Fruit fly (Drosophila melanogaster) whole organism, wandering third instar larva: ENCODE measurements around the gene Ythdc1.

ENCODE experiments used
- Abd-B ChIP-seq: fragments of >200 bp; optimal IDR thresholded peaks from 2 replicates; lab custom pipeline; 2017; ENCODE audit warnings: missing biosample characterization, missing genetic modification characterization
- CG32264 ChIP-seq: fragments of 200-800 bp; sonication (Bioruptor generic); optimal IDR thresholded peaks from 2 replicates; lab custom pipeline; 2016; ENCODE audit warnings: missing biosample characterization, missing genetic modification characterization
- CG9705 ChIP-seq: fragments of 200-800 bp; sonication (Bioruptor generic); optimal IDR thresholded peaks from 2 replicates; lab custom pipeline; 2018; ENCODE audit warnings: missing biosample characterization, mild to moderate bottlenecking, missing genetic modification characterization
- CrebA ChIP-seq: fragments of 200-800 bp; sonication (Bioruptor generic); optimal IDR thresholded peaks from 2 replicates; lab custom pipeline; 2016; ENCODE audit warnings: missing biosample characterization, mild to moderate bottlenecking, missing genetic modification characterization, borderline replicate concordance
- Dfd ChIP-seq: fragments of >200 bp; optimal IDR thresholded peaks from 2 replicates; lab custom pipeline; 2017; ENCODE audit warnings: missing biosample characterization, missing genetic modification characterization
- Dif ChIP-seq: fragments of 200-275, 200-300 bp; sonication (Bioruptor generic); optimal IDR thresholded peaks from 2 replicates; lab custom pipeline; 2018; ENCODE audit warnings: missing biosample characterization, missing genetic modification characterization; ENCODE audit not compliant: partially characterized antibody
- GATAd ChIP-seq: sonication (Bioruptor generic); optimal IDR thresholded peaks from 2 replicates; lab custom pipeline; 2016; ENCODE audit warnings: missing biosample characterization, missing genetic modification characterization
- HLH106 ChIP-seq: fragments of 200-800 bp; optimal IDR thresholded peaks from 3 replicates; lab custom pipeline; 2019; ENCODE audit warnings: missing biosample characterization, mild to moderate bottlenecking, missing genetic modification characterization, moderate library complexity
- Hnf4 ChIP-seq: fragments of 200-800 bp; sonication (Bioruptor generic); optimal IDR thresholded peaks from 2 replicates; lab custom pipeline; 2016; ENCODE audit warnings: missing biosample characterization, mild to moderate bottlenecking, missing genetic modification characterization
- Hr78 ChIP-seq: fragments of >200 bp; optimal IDR thresholded peaks from 2 replicates; lab custom pipeline; 2017; ENCODE audit warnings: missing biosample characterization, missing genetic modification characterization
- Hr83 ChIP-seq: fragments of 200-300 bp; sonication (Bioruptor generic); optimal IDR thresholded peaks from 2 replicates; lab custom pipeline; 2016; ENCODE audit warnings: missing biosample characterization, mild to moderate bottlenecking, missing genetic modification characterization, moderate library complexity; ENCODE audit not compliant: poor library complexity, severe bottlenecking
- Jra ChIP-seq: sonication (Bioruptor generic); optimal IDR thresholded peaks from 2 replicates; lab custom pipeline; 2016; ENCODE audit warnings: missing biosample characterization, missing genetic modification characterization
- Mio ChIP-seq: sonication (Bioruptor generic); optimal IDR thresholded peaks from 2 replicates; lab custom pipeline; 2016; ENCODE audit warnings: missing biosample characterization, missing genetic modification characterization
- Myc ChIP-seq: fragments of >200 bp; optimal IDR thresholded peaks from 2 replicates; lab custom pipeline; 2017
- N ChIP-seq: fragments of >200 bp; optimal IDR thresholded peaks from 2 replicates; lab custom pipeline; 2018; ENCODE audit warnings: missing biosample characterization, missing external identifiers, missing genetic modification characterization
- OdsH ChIP-seq: fragments of 200-800 bp; sonication (Bioruptor generic); optimal IDR thresholded peaks from 2 replicates; lab custom pipeline; 2016; ENCODE audit warnings: missing biosample characterization, mild to moderate bottlenecking, missing genetic modification characterization
- Rel ChIP-seq, 2 experiments: fragments of 200-800 bp; sonication (Bioruptor generic) in 1 of 2; optimal IDR thresholded peaks; 2 replicates in 1 of 2; 3 replicates in 1 of 2; lab custom pipeline; 2016 to 2019; ENCODE audit warnings: mild to moderate bottlenecking in 2 of 2, missing biosample characterization in 2 of 2, missing genetic modification characterization in 2 of 2, moderate library complexity in 1 of 2
- Sp1 ChIP-seq: fragments of 200-800 bp; sonication (Bioruptor generic); optimal IDR thresholded peaks from 3 replicates; lab custom pipeline; 2019; ENCODE audit warnings: missing biosample characterization, mild to moderate bottlenecking, missing genetic modification characterization, moderate library complexity
- Vsx2 ChIP-seq: fragments of 200-300, 225-300 bp; sonication (Bioruptor generic); optimal IDR thresholded peaks from 2 replicates; lab custom pipeline; 2018; ENCODE audit warnings: missing biosample characterization, missing genetic modification characterization; ENCODE audit not compliant: partially characterized antibody
- br ChIP-seq: fragments of 200-800 bp; sonication (Bioruptor generic); optimal IDR thresholded peaks from 2 replicates; lab custom pipeline; 2016; ENCODE audit warnings: missing biosample characterization, missing genetic modification characterization
- brk ChIP-seq: fragments of 200-800 bp; sonication (Bioruptor generic); optimal IDR thresholded peaks from 2 replicates; lab custom pipeline; 2016; ENCODE audit warnings: missing biosample characterization, mild to moderate bottlenecking, missing genetic modification characterization
- dl ChIP-seq, 2 experiments: fragments of 175-275, 200-275 bp in 1 of 2; fragments of 200-275 bp in 1 of 2; sonication (Bioruptor generic); optimal IDR thresholded peaks; lab custom pipeline; 2018; ENCODE audit warnings: mild to moderate bottlenecking in 2 of 2, missing biosample characterization in 2 of 2, missing genetic modification characterization in 2 of 2, moderate library complexity in 2 of 2; ENCODE audit not compliant: partially characterized antibody in 2 of 2, insufficient read depth in 1 of 2
- dmrt93B ChIP-seq: fragments of 200-800 bp; sonication (Bioruptor generic); optimal IDR thresholded peaks from 2 replicates; lab custom pipeline; 2018; ENCODE audit warnings: missing biosample characterization, mild to moderate bottlenecking, missing genetic modification characterization
- dsf ChIP-seq: sonication (Bioruptor generic); optimal IDR thresholded peaks from 2 replicates; lab custom pipeline; 2016; ENCODE audit warnings: missing biosample characterization, missing genetic modification characterization, borderline replicate concordance
- ey ChIP-seq: fragments of 200-800 bp; sonication (Bioruptor generic); optimal IDR thresholded peaks from 2 replicates; lab custom pipeline; 2016; ENCODE audit warnings: missing biosample characterization, missing genetic modification characterization
- foxo ChIP-seq, 2 experiments: fragments of 200-800 bp; sonication (Bioruptor generic); optimal IDR thresholded peaks; 2 replicates in 1 of 2; 3 replicates in 1 of 2; lab custom pipeline; 2016 to 2017; ENCODE audit warnings: missing biosample characterization in 2 of 2, missing genetic modification characterization in 2 of 2
- fru ChIP-seq: fragments of 200-800 bp; sonication (Bioruptor generic); optimal IDR thresholded peaks from 3 replicates; lab custom pipeline; 2016; ENCODE audit warnings: missing biosample characterization, mild to moderate bottlenecking, missing genetic modification characterization
- h ChIP-seq: fragments of 200-800 bp; sonication (Bioruptor generic); optimal IDR thresholded peaks from 3 replicates; lab custom pipeline; 2016; ENCODE audit warnings: missing biosample characterization, mild to moderate bottlenecking, missing genetic modification characterization
- jim ChIP-seq: fragments of 175-275, 200-325 bp; sonication (Bioruptor generic); optimal IDR thresholded peaks from 2 replicates; lab custom pipeline; 2016; ENCODE audit warnings: missing biosample characterization, mild to moderate bottlenecking, missing genetic modification characterization
- lola ChIP-seq: fragments of >200 bp; optimal IDR thresholded peaks from 2 replicates; lab custom pipeline; 2017; ENCODE audit warnings: missing biosample characterization, missing genetic modification characterization
- pan ChIP-seq: fragments of >200 bp; optimal IDR thresholded peaks from 2 replicates; lab custom pipeline; 2017
- psq ChIP-seq: fragments of 200-800 bp; sonication (Bioruptor generic); optimal IDR thresholded peaks from 3 replicates; lab custom pipeline; 2017; ENCODE audit warnings: missing biosample characterization, mild to moderate bottlenecking, missing genetic modification characterization, moderate library complexity
- rgr ChIP-seq: fragments of 200-800 bp; sonication (Bioruptor generic); optimal IDR thresholded peaks from 3 replicates; lab custom pipeline; 2016; ENCODE audit warnings: missing biosample characterization, mild to moderate bottlenecking, missing genetic modification characterization
- sage ChIP-seq: fragments of 200-800 bp; sonication (Bioruptor generic); optimal IDR thresholded peaks from 2 replicates; lab custom pipeline; 2016; ENCODE audit warnings: missing biosample characterization, mild to moderate bottlenecking, missing genetic modification characterization
- sv ChIP-seq: fragments of 200-800 bp; sonication (Bioruptor generic); optimal IDR thresholded peaks from 3 replicates; lab custom pipeline; 2016; ENCODE audit warnings: missing biosample characterization, missing genetic modification characterization
- tai ChIP-seq: sonication (Bioruptor generic); optimal IDR thresholded peaks from 2 replicates; lab custom pipeline; 2016; ENCODE audit warnings: missing biosample characterization, missing genetic modification characterization
- usp ChIP-seq: fragments of >200 bp; optimal IDR thresholded peaks from 2 replicates; lab custom pipeline; 2017; ENCODE audit warnings: missing biosample characterization, missing genetic modification characterization
- woc ChIP-seq: sonication (Bioruptor generic); optimal IDR thresholded peaks from 2 replicates; lab custom pipeline; 2016; ENCODE audit warnings: missing biosample characterization, mild to moderate bottlenecking, missing genetic modification characterization

Gene Ythdc1

dm6 chr3L:3394854-3395723 lies 21.1 kb upstream of the Ythdc1 start (continued):
- TF ChIP-seq Mio (GFP tag; lab: Kevin White, UChicago) (peak; percentile 54), brk (GFP tag; lab: Kevin White, UChicago) (peak; percentile 89), rgr (peak; percentile 94), woc (GFP tag; lab: Kevin White, UChicago) (peak; percentile 94), N (no peak), h (peak; percentile 95), Sp1 (GFP tag; lab: Kevin White, UChicago) (peak; percentile 90), HLH106 (peak; percentile 84), dsf (peak; percentile 62), Abd-B (GFP tag; lab: Kevin White, UChicago) (no peak), psq (peak; percentile 96), ey (GFP tag; lab: Kevin White, UChicago) (peak; percentile 98), jim (GFP tag; lab: Kevin White, UChicago) (no peak), br (GFP tag; lab: Kevin White, UChicago) (peak; percentile 89), sage (peak; percentile 86), Jra (GFP tag; lab: Kevin White, UChicago) (peak; percentile 51)

dm6 chr3L:3393951-3394834 lies 20.2 kb upstream of the Ythdc1 start:
- TF ChIP-seq dmrt93B (GFP tag; lab: Kevin White, UChicago) (peak; percentile 75), Abd-B (GFP tag; lab: Kevin White, UChicago) (no peak), ey (GFP tag; lab: Kevin White, UChicago) (no peak), jim (GFP tag; lab: Kevin White, UChicago) (no peak), Jra (GFP tag; lab: Kevin White, UChicago) (peak; percentile 81), psq (peak; percentile 98), CG32264 (peak; percentile 85), Dfd (GFP tag; lab: Kevin White, UChicago) (peak; percentile 64), GATAd (GFP tag; lab: Kevin White, UChicago) (no peak), pan (lab: Kevin White, UChicago) (no peak), N (no peak), Hnf4 (peak; percentile 55), CG9705 (GFP tag; lab: Kevin White, UChicago) (peak; percentile 90), rgr (no peak), Hr83 (GFP tag; lab: Kevin White, UChicago) (no peak), sv (GFP tag; lab: Kevin White, UChicago) (no peak), dl (GFP tag; optimal IDR thresholded peaks at IDR 0.05; lab: Kevin White, UChicago; ENCODE audit: insufficient read depth in 1 of 2, partially characterized antibody in 2 of 2) (no peak), OdsH (no peak), lola (GFP tag; lab: Kevin White, UChicago) (no peak), CrebA (no peak), usp (GFP tag; lab: Kevin White, UChicago) (no peak), Vsx2 (GFP tag; lab: Kevin White, UChicago) (no peak), foxo (GFP tag; optimal IDR thresholded peaks at IDR 0.05; lab: Kevin White, UChicago) (peak; percentile 36 to 93), tai (GFP tag; lab: Kevin White, UChicago) (no peak), br (GFP tag; lab: Kevin White, UChicago) (no peak), dsf (no peak), Mio (GFP tag; lab: Kevin White, UChicago) (no peak), Myc (no peak), Sp1 (GFP tag; lab: Kevin White, UChicago) (peak; percentile 95), h (no peak), Rel (GFP tag; optimal IDR thresholded peaks at IDR 0.05; lab: Kevin White, UChicago) (no peak), Rel (tag; optimal IDR thresholded peaks at IDR 0.05; lab: Kevin White, UChicago) (peak; percentile 84), Hr78 (GFP tag; lab: Kevin White, UChicago) (no peak), brk (GFP tag; lab: Kevin White, UChicago) (no peak), HLH106 (peak; percentile 95), sage (peak; percentile 26), Dif (GFP tag; lab: Kevin White, UChicago) (no peak), woc (GFP tag; lab: Kevin White, UChicago) (peak; percentile 99), fru (peak; percentile 97)
